Worm (Caenorhabditis elegans) whole organism, L4 larva: ENCODE results near the gene gyg-1.

ENCODE experiments used
- T26A8.4 ChIP-seq: fragments of 200-800 bp; sonication (Bioruptor generic); IDR thresholded peaks from 2 replicates; pipeline ENCODE4 v1.3.6; 2022; ENCODE audit warnings: missing genetic modification characterization, missing compliant biosample characterization
- ama-1 ChIP-seq: fragments of 150-350 bp; optimal IDR thresholded peaks from 2 replicates; lab custom pipeline; 2014; ENCODE audit warnings: inconsistent platforms, mixed read lengths
- ceh-20 ChIP-seq: fragments of 200-800 bp; sonication (Bioruptor generic); IDR thresholded peaks from 2 replicates; pipeline ENCODE4 v1.3.6; 2022; ENCODE audit warnings: missing genetic modification reagents, missing genetic modification characterization, missing compliant biosample characterization
- daf-12 ChIP-seq: fragments of 150-350 bp; optimal IDR thresholded peaks from 2 replicates; lab custom pipeline; 2014; ENCODE audit warnings: missing biosample characterization, missing genetic modification reagents, missing genetic modification characterization
- dmd-8 ChIP-seq: fragments of 200-800 bp; sonication (Bioruptor generic); IDR thresholded peaks from 2 replicates; pipeline ENCODE4 v1.3.6; 2022; ENCODE audit warnings: missing genetic modification characterization, missing compliant biosample characterization
- egl-27 ChIP-seq: sonication (generic microtip); optimal IDR thresholded peaks from 3 replicates; lab custom pipeline; 2017; ENCODE audit warnings: missing biosample characterization, missing genetic modification reagents, missing genetic modification characterization
- egl-43 ChIP-seq: fragments of 200-800 bp; sonication (Bioruptor generic); IDR thresholded peaks from 2 replicates; pipeline ENCODE4 v1.3.6; 2022; ENCODE audit warnings: missing genetic modification reagents, missing genetic modification characterization, missing compliant biosample characterization
- fkh-10 ChIP-seq: fragments of 150-350 bp; optimal IDR thresholded peaks from 2 replicates; lab custom pipeline; 2014; ENCODE audit warnings: missing biosample characterization, missing genetic modification reagents, missing genetic modification characterization
- fos-1 ChIP-seq: fragments of 150-350 bp; optimal IDR thresholded peaks from 2 replicates; lab custom pipeline; 2014; ENCODE audit warnings: missing biosample characterization, missing genetic modification characterization
- sdz-12 ChIP-seq: fragments of 200-800 bp; sonication (Bioruptor generic); optimal IDR thresholded peaks from 2 replicates; lab custom pipeline; 2018; ENCODE audit warnings: mild to moderate bottlenecking, missing genetic modification characterization, missing compliant biosample characterization
- snpc-4 ChIP-seq: fragments of 150-350 bp; optimal IDR thresholded peaks from 2 replicates; lab custom pipeline; 2014; ENCODE audit warnings: missing biosample characterization, missing genetic modification characterization
- unc-62 ChIP-seq, 3 experiments: fragments of 150-350 bp in 1 of 3; sonication (generic microtip); optimal IDR thresholded peaks in 2 of 3; peaks in 1 of 3; 1 replicate in 1 of 3; 2 replicates in 2 of 3; lab custom pipeline; 2014 to 2017; ENCODE audit warnings: missing biosample characterization in 3 of 3, missing genetic modification characterization in 3 of 3, missing genetic modification reagents in 3 of 3, missing genotype in 1 of 3
- ztf-7 ChIP-seq: fragments of 150-350 bp; optimal IDR thresholded peaks from 2 replicates; lab custom pipeline; 2014; ENCODE audit warnings: missing biosample characterization, missing genetic modification characterization

DNA sequence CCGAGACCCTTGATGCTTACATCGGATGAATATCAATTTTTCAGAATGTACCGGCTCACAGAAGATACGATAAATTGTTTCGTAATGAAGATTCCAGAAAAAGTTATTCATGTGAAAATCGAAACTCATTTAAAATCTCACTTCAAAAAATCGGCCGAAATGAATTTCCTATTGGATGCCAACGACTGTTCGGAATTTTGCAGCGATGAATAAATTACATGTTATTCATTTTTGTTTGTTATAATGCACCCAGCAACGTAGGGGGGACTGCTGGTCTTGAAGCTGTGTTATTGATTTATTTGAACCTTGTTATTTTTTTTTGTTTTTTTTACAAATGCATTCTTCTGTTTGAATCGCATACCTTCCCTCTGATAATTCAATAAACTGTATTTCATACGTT lies 29.4 kb downstream of the gyg-1 start:
- TF ChIP-seq T26A8.4 (GFP tag; lab: Robert Waterston, UW) (no peak), ztf-7 (tag; lab: Kevin White, UChicago) (no peak), dmd-8 (GFP tag; lab: Robert Waterston, UW) (no peak), fkh-10 (GFP tag; lab: Kevin White, UChicago) (no peak), unc-62 (GFP tag; optimal IDR thresholded peaks at IDR 0.05 in 1 of 2; lab: Kevin White, UChicago) (no peak), unc-62 (tag; optimal IDR thresholded peaks at IDR 0.05; lab: Kevin White, UChicago) (no peak), snpc-4 (tag; lab: Kevin White, UChicago) (no peak), ama-1 (lab: Kevin White, UChicago) (no peak), sdz-12 (GFP tag; lab: Kevin White, UChicago) (no peak), fos-1 (no peak), ceh-20 (GFP tag; lab: Robert Waterston, UW) (no peak), egl-27 (tag; lab: Kevin White, UChicago) (no peak), egl-43 (GFP tag; lab: Robert Waterston, UW) (no peak), daf-12 (tag; lab: Kevin White, UChicago) (no peak)
